Worm (Caenorhabditis elegans) whole organism, L2 larva: ENCODE results near the gene slcr-46.3.

Experiments used
- ZK546.5 ChIP-seq: sonication (generic microtip); optimal IDR thresholded peaks from 2 replicates; lab custom pipeline; 2017; ENCODE audit warnings: missing biosample characterization, missing genetic modification characterization
- blmp-1 ChIP-seq: sonication (generic microtip); optimal IDR thresholded peaks from 2 replicates; lab custom pipeline; 2017; ENCODE audit warnings: missing genetic modification characterization, mild to moderate bottlenecking, missing compliant biosample characterization, antibody characterized with exemption, moderate library complexity; ENCODE audit not compliant: insufficient read depth
- ceh-82 ChIP-seq: fragments of 150-350 bp; optimal IDR thresholded peaks from 2 replicates; lab custom pipeline; 2014; ENCODE audit warnings: missing biosample characterization, missing genetic modification characterization
- egl-27 ChIP-seq: sonication (generic microtip); optimal IDR thresholded peaks from 3 replicates; lab custom pipeline; 2017; ENCODE audit warnings: missing biosample characterization, missing genetic modification reagents, missing genetic modification characterization
- elt-1 ChIP-seq: fragments of 150-350 bp; optimal IDR thresholded peaks from 2 replicates; lab custom pipeline; 2014; ENCODE audit warnings: missing biosample characterization, missing genetic modification characterization
- elt-3 ChIP-seq: sonication (generic microtip); optimal IDR thresholded peaks from 2 replicates; lab custom pipeline; 2017; ENCODE audit warnings: missing biosample characterization, missing genetic modification characterization
- lin-13 ChIP-seq: fragments of 150-350 bp; optimal IDR thresholded peaks from 2 replicates; lab custom pipeline; 2014; ENCODE audit warnings: missing biosample characterization, missing genetic modification reagents, missing genetic modification characterization
- nhr-77 ChIP-seq: fragments of 150-350 bp; optimal IDR thresholded peaks from 2 replicates; lab custom pipeline; 2014; ENCODE audit warnings: missing biosample characterization, missing genetic modification characterization
- zag-1 ChIP-seq: fragments of 150-350 bp; optimal IDR thresholded peaks from 2 replicates; lab custom pipeline; 2014; ENCODE audit warnings: missing biosample characterization, missing genetic modification characterization
- ztf-11 ChIP-seq: sonication (generic microtip); optimal IDR thresholded peaks from 2 replicates; lab custom pipeline; 2017; ENCODE audit warnings: missing biosample characterization, missing genetic modification characterization

ce11 chrV:9767941-9768340 lies 44.0 kb upstream of the slcr-46.3 start:
- TF ChIP-seq zag-1 (tag; lab: Kevin White, UChicago) = no peak
- no peak for TF ChIP-seq ceh-82 (tag; lab: Kevin White, UChicago)
- no peak for TF ChIP-seq lin-13
- no peak for TF ChIP-seq ZK546.5
- no peak for TF ChIP-seq egl-27 (tag; lab: Kevin White, UChicago)
- TF ChIP-seq nhr-77 (tag; lab: Kevin White, UChicago) = no peak
- TF ChIP-seq blmp-1 (tag; lab: Kevin White, UChicago) = no peak
- no peak for TF ChIP-seq ztf-11 (tag; lab: Kevin White, UChicago)
- TF ChIP-seq elt-3 (tag; lab: Kevin White, UChicago) = no peak
- TF ChIP-seq elt-1 (tag; lab: Kevin White, UChicago) = no peak
